Fruit fly (Drosophila melanogaster) S2 (cell line): ENCODE results near the gene CG15332.

Experiments
- CG8478 ChIP-seq: fragments of >200 bp; optimal IDR thresholded peaks from 2 replicates; lab custom pipeline; 2018
- CTCF ChIP-seq, 2 experiments: fragments of >200 bp; optimal IDR thresholded peaks; 2 replicates each; lab custom pipeline; 2018

DNA sequence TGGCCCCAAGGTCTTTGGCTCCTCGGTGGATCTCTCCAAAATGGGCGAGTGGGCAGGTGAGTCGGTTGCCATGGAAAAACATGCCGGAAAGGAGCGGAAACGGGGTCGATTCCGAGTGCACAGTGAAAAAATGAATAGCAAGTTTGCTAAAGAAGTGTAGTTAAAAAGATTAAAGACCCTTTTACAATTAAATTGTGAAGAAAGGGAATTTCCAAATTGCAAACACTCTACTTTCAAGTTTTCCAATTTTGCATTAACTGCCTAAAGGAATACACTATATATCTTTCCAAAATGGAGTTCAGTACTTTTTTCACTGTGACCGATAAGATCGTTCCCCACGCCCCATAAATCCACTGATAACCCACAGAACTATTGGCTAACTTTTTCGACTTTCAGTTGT, 46.3 kb downstream of the CG15332 start:
- TF ChIP-seq CTCF (optimal IDR thresholded peaks at IDR 0.05; lab: Kevin White, UChicago) (no peak), CG8478 (no peak)
